Worm (Caenorhabditis elegans) whole organism, L2 larva: ENCODE results near the gene Y65A5A.1.

ENCODE experiments used
- R02D3.7 ChIP-seq: fragments of 150-350 bp; optimal IDR thresholded peaks from 2 replicates; lab custom pipeline; 2014; ENCODE audit warnings: missing biosample characterization, missing genetic modification characterization
- Y55F3AM.14 ChIP-seq: fragments of 200-800 bp; sonication (Bioruptor generic); optimal IDR thresholded peaks from 2 replicates; lab custom pipeline; 2018; ENCODE audit warnings: mild to moderate bottlenecking, missing genetic modification characterization, missing compliant biosample characterization
- ZK546.5 ChIP-seq: sonication (generic microtip); optimal IDR thresholded peaks from 2 replicates; lab custom pipeline; 2017; ENCODE audit warnings: missing biosample characterization, missing genetic modification characterization
- alr-1 ChIP-seq: fragments of 150-350 bp; optimal IDR thresholded peaks from 2 replicates; lab custom pipeline; 2014; ENCODE audit warnings: missing biosample characterization, missing genetic modification characterization
- aly-2 ChIP-seq: fragments of 150-350 bp; optimal IDR thresholded peaks from 2 replicates; lab custom pipeline; 2014; ENCODE audit warnings: missing biosample characterization, missing genetic modification characterization
- ama-1 ChIP-seq: fragments of 150-350 bp; optimal IDR thresholded peaks from 2 replicates; lab custom pipeline; 2018; ENCODE audit warnings: inconsistent platforms
- blmp-1 ChIP-seq: sonication (generic microtip); optimal IDR thresholded peaks from 2 replicates; lab custom pipeline; 2017; ENCODE audit warnings: missing genetic modification characterization, mild to moderate bottlenecking, missing compliant biosample characterization, antibody characterized with exemption, moderate library complexity; ENCODE audit not compliant: insufficient read depth
- ceh-16 ChIP-seq: fragments of 150-350 bp; optimal IDR thresholded peaks from 2 replicates; lab custom pipeline; 2014; ENCODE audit warnings: missing biosample characterization, missing genetic modification characterization
- ceh-82 ChIP-seq: fragments of 150-350 bp; optimal IDR thresholded peaks from 2 replicates; lab custom pipeline; 2014; ENCODE audit warnings: missing biosample characterization, missing genetic modification characterization
- crh-2 ChIP-seq: sonication (generic microtip); optimal IDR thresholded peaks from 2 replicates; lab custom pipeline; 2017; ENCODE audit warnings: missing biosample characterization, missing genetic modification characterization
- dmd-4 ChIP-seq: sonication (generic microtip); optimal IDR thresholded peaks from 2 replicates; lab custom pipeline; 2017; ENCODE audit warnings: missing biosample characterization, missing genetic modification characterization
- egl-27 ChIP-seq: sonication (generic microtip); optimal IDR thresholded peaks from 3 replicates; lab custom pipeline; 2017; ENCODE audit warnings: missing biosample characterization, missing genetic modification reagents, missing genetic modification characterization
- elt-1 ChIP-seq: fragments of 150-350 bp; optimal IDR thresholded peaks from 2 replicates; lab custom pipeline; 2014; ENCODE audit warnings: missing biosample characterization, missing genetic modification characterization
- elt-3 ChIP-seq: sonication (generic microtip); optimal IDR thresholded peaks from 2 replicates; lab custom pipeline; 2017; ENCODE audit warnings: missing biosample characterization, missing genetic modification characterization
- gmeb-1 ChIP-seq: fragments of 150-350 bp; optimal IDR thresholded peaks from 2 replicates; lab custom pipeline; 2014; ENCODE audit warnings: missing biosample characterization, missing genetic modification characterization
- lin-11 ChIP-seq: fragments of 150-350 bp; sonication (generic microtip); optimal IDR thresholded peaks from 2 replicates; lab custom pipeline; 2014; ENCODE audit warnings: missing biosample characterization, missing genetic modification characterization, inconsistent platforms, mixed read lengths
- lin-13 ChIP-seq: fragments of 150-350 bp; optimal IDR thresholded peaks from 2 replicates; lab custom pipeline; 2014; ENCODE audit warnings: missing biosample characterization, missing genetic modification reagents, missing genetic modification characterization
- lin-39 ChIP-seq: fragments of 150-350 bp; optimal IDR thresholded peaks from 2 replicates; lab custom pipeline; 2014; ENCODE audit warnings: missing biosample characterization, missing genetic modification reagents, missing genetic modification characterization
- lsy-2 ChIP-seq, 2 experiments: fragments of 150-350 bp in 1 of 2; sonication (generic microtip) in 1 of 2; optimal IDR thresholded peaks; 2 replicates each; lab custom pipeline; 2014 to 2017; ENCODE audit warnings: missing biosample characterization in 2 of 2, missing genetic modification characterization in 2 of 2
- mab-5 ChIP-seq: fragments of 150-350 bp; optimal IDR thresholded peaks from 2 replicates; lab custom pipeline; 2014; ENCODE audit warnings: missing biosample characterization, missing genetic modification characterization
- mbf-1 ChIP-seq: sonication (generic microtip); optimal IDR thresholded peaks from 2 replicates; lab custom pipeline; 2017; ENCODE audit warnings: missing biosample characterization, missing genetic modification characterization
- mdl-1 ChIP-seq, 2 experiments: fragments of 150-350 bp in 1 of 2; sonication (generic microtip) in 1 of 2; optimal IDR thresholded peaks; 2 replicates each; lab custom pipeline; 2017; ENCODE audit warnings: missing biosample characterization in 2 of 2, missing genetic modification characterization in 2 of 2
- nhr-11 ChIP-seq: fragments of 150-350 bp; optimal IDR thresholded peaks from 2 replicates; lab custom pipeline; 2014; ENCODE audit warnings: missing biosample characterization, missing genetic modification characterization
- nhr-12 ChIP-seq: fragments of 150-350 bp; optimal IDR thresholded peaks from 2 replicates; lab custom pipeline; 2014; ENCODE audit warnings: missing biosample characterization, missing genetic modification characterization
- nhr-129 ChIP-seq: fragments of 150-350 bp; optimal IDR thresholded peaks from 2 replicates; lab custom pipeline; 2014; ENCODE audit warnings: missing biosample characterization, missing genetic modification characterization
- nhr-23 ChIP-seq: fragments of 150-350 bp; optimal IDR thresholded peaks from 2 replicates; lab custom pipeline; 2014; ENCODE audit warnings: missing biosample characterization, missing genetic modification reagents, missing genetic modification characterization
- nhr-237 ChIP-seq: fragments of 150-350 bp; optimal IDR thresholded peaks from 2 replicates; lab custom pipeline; 2014; ENCODE audit warnings: missing biosample characterization, missing genetic modification characterization
- nhr-6 ChIP-seq: fragments of 150-350 bp; optimal IDR thresholded peaks from 2 replicates; lab custom pipeline; 2014; ENCODE audit warnings: missing biosample characterization, missing genetic modification characterization
- nhr-77 ChIP-seq: fragments of 150-350 bp; optimal IDR thresholded peaks from 2 replicates; lab custom pipeline; 2014; ENCODE audit warnings: missing biosample characterization, missing genetic modification characterization
- peb-1 ChIP-seq: fragments of 150-350 bp; optimal IDR thresholded peaks from 2 replicates; lab custom pipeline; 2014; ENCODE audit warnings: missing biosample characterization, missing genetic modification characterization
- skn-1 ChIP-seq: sonication (generic microtip); optimal IDR thresholded peaks from 2 replicates; lab custom pipeline; 2017; ENCODE audit warnings: missing biosample characterization, missing genetic modification characterization
- sma-9 ChIP-seq, 2 experiments: fragments of 150-350 bp in 1 of 2; sonication (generic microtip) in 1 of 2; optimal IDR thresholded peaks; 2 replicates each; lab custom pipeline; 2014 to 2016; ENCODE audit warnings: missing genetic modification characterization in 2 of 2, mild to moderate bottlenecking in 1 of 2, missing biosample characterization in 1 of 2, missing compliant biosample characterization in 1 of 2, missing genetic modification reagents in 1 of 2, moderate library complexity in 1 of 2
- snpc-4 ChIP-seq: fragments of 150-350 bp; optimal IDR thresholded peaks from 2 replicates; lab custom pipeline; 2014; ENCODE audit warnings: missing biosample characterization, missing genetic modification characterization
- unc-39 ChIP-seq: fragments of 150-350 bp; optimal IDR thresholded peaks from 2 replicates; lab custom pipeline; 2014; ENCODE audit warnings: missing biosample characterization, missing genetic modification characterization
- unc-55 ChIP-seq: fragments of 150-350 bp; sonication (generic microtip); optimal IDR thresholded peaks from 3 replicates; lab custom pipeline; 2014; ENCODE audit warnings: missing biosample characterization, missing genetic modification reagents, missing genetic modification characterization
- unc-62 ChIP-seq: fragments of 150-350 bp; optimal IDR thresholded peaks from 2 replicates; lab custom pipeline; 2014; ENCODE audit warnings: missing biosample characterization, missing genetic modification reagents, missing genetic modification characterization
- zag-1 ChIP-seq: fragments of 150-350 bp; optimal IDR thresholded peaks from 2 replicates; lab custom pipeline; 2014; ENCODE audit warnings: missing biosample characterization, missing genetic modification characterization
- ztf-1 ChIP-seq: fragments of 200-800 bp; sonication (Bioruptor generic); conservative IDR thresholded peaks from 2 replicates; pipeline ENCODE4 v1.3.6; 2022; ENCODE audit warnings: missing genetic modification characterization, missing compliant biosample characterization
- ztf-4 ChIP-seq: fragments of 150-350 bp; optimal IDR thresholded peaks from 2 replicates; lab custom pipeline; 2014; ENCODE audit warnings: missing biosample characterization, missing genetic modification characterization

The Y65A5A.1 gene

ce11 chrIV:16411713-16412112 lies 12.1 kb upstream of the Y65A5A.1 start, which contains the start of gene Y65A5A.2:
Y65A5A.2 (plus strand) TSS chrIV:16412020.
- no peak for TF ChIP-seq elt-3
- TF ChIP-seq R02D3.7 = no peak
- TF ChIP-seq ceh-16 (tag; lab: Kevin White, UChicago) = no peak

DNA sequence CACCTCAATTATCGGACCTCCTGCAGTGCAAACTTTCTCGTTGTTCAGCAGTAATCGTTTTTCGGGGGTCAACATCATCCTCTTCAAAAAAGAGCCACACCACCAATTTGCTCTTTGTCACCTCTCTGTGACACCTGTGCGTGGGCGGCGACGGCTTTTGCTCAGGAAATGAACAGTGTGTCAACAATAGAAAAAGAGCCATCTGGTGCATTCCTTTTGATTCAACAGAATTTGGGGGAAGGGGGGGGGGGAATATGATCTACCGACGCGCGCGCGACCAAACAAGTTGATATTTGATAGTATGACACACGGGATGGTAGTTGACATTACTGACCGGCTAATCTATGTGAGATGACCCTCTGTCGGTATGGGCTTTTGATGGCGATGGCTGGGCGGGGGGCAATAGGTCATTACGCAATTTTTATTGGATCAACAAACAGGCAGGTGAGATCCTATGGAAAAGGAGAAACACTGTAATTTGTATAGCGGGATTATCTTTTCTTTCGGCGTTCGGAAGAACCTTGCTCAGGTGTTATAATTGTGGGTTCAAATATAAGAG lies 10.5 kb upstream of the Y65A5A.1 start:
- TF ChIP-seq lin-13 (GFP tag; lab: Kevin White, UChicago) = no peak
- TF ChIP-seq mab-5 = no peak
- TF ChIP-seq nhr-12 (tag; lab: Kevin White, UChicago) = no peak
- no peak for TF ChIP-seq Y55F3AM.14 (GFP tag; lab: Kevin White, UChicago)
- TF ChIP-seq skn-1 (tag; lab: Kevin White, UChicago) = no peak
- TF ChIP-seq blmp-1 (tag; lab: Kevin White, UChicago) = no peak
- TF ChIP-seq dmd-4 (tag; lab: Kevin White, UChicago) = no peak
- TF ChIP-seq zag-1 (tag; lab: Kevin White, UChicago) = no peak
- TF ChIP-seq ztf-1 (GFP tag; lab: Robert Waterston, UW) = no peak
- TF ChIP-seq nhr-11 (tag; lab: Kevin White, UChicago) = no peak
- no peak for TF ChIP-seq ama-1 (lab: Kevin White, UChicago)
- TF ChIP-seq lsy-2 (tag; optimal IDR thresholded peaks at IDR 0.05; lab: Kevin White, UChicago) = no peak
- no peak for TF ChIP-seq ceh-82 (tag; lab: Kevin White, UChicago)
- TF ChIP-seq ZK546.5 (tag; lab: Kevin White, UChicago) = no peak

DNA sequence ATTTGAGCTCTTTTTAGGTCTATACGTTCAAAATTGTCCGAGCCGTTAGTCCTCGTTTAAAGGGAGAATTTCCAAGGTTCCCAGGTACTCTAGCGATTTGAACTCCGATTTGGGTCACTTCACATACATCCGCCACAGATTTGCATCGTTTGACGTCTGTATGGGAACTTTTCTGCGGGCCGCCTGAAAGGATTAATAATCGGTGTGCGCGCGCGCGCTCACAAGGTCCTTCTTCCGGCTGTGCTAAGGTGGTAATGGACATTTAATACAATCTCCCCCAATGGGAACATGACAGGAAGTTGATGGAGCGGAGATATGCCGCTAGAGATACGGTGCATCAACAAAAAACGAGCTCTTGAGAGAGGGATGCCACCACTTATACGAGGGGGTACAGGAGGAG lies 8.2 kb upstream of the Y65A5A.1 start:
- TF ChIP-seq unc-62 (no peak), blmp-1 (tag; lab: Kevin White, UChicago) (no peak)
- TF ChIP-seq, all 48 proteins: peak for 0

DNA sequence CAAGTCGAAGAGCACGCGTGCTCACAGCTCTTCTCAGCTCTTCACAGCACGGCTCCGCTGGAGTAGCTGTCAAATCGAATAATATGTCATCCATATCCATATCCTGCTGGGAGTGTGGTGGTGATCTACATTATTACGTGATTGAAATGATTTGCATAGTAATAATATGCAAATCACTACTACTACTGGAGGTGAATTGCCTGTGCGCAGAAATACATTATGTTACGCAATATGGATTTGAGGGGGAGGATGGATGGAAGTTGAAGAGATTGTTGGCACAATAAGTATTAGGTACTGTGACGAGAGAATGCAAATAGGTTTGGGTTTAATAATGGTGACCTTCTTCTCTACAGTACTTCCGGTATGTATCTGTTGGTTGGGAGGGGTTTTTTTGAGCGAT lies 3.7 kb upstream of the Y65A5A.1 start:
- TF ChIP-seq ama-1 (lab: Kevin White, UChicago) = no peak
- TF ChIP-seq mab-5 = no peak
- no peak for TF ChIP-seq unc-62
- no peak for TF ChIP-seq sma-9 (GFP tag; optimal IDR thresholded peaks at IDR 0.05; lab: Kevin White, UChicago)
- TF ChIP-seq sma-9 (tag; optimal IDR thresholded peaks at IDR 0.05; lab: Kevin White, UChicago) = no peak
- TF ChIP-seq nhr-23 (tag; lab: Kevin White, UChicago) = no peak
- no peak for TF ChIP-seq lin-11 (tag; lab: Kevin White, UChicago)
- no peak for TF ChIP-seq unc-55 (GFP tag; lab: Kevin White, UChicago)
- TF ChIP-seq alr-1 (tag; lab: Kevin White, UChicago) = no peak
- no peak for TF ChIP-seq R02D3.7
- TF ChIP-seq dmd-4 (tag; lab: Kevin White, UChicago) = no peak
- TF ChIP-seq unc-39 = no peak
- TF ChIP-seq nhr-12 (tag; lab: Kevin White, UChicago) = no peak
- no peak for TF ChIP-seq nhr-237 (tag; lab: Kevin White, UChicago)

DNA sequence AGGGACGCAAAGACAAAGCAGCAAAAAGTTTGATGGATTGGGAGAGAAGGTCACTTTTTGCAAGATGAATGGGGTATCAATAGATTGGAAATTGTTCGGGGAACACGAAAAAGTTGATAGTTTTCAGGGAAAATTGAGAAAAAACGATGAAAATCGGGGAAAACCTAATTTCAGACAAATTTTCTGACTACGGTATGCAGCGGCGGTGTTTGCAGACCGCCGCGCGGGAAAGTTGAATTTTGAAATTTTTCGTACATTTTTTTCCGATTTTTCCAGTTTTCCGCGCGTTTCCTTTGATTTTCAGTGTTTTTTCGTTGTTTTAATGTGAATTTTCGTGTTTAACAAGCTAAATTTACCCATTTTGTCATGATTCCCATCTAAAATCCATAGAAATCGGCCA lies 1.8 kb upstream of the Y65A5A.1 start:
- TF ChIP-seq lin-11 (tag; lab: Kevin White, UChicago) (no peak), nhr-12 (tag; lab: Kevin White, UChicago) (no peak), dmd-4 (tag; lab: Kevin White, UChicago) (no peak)

DNA sequence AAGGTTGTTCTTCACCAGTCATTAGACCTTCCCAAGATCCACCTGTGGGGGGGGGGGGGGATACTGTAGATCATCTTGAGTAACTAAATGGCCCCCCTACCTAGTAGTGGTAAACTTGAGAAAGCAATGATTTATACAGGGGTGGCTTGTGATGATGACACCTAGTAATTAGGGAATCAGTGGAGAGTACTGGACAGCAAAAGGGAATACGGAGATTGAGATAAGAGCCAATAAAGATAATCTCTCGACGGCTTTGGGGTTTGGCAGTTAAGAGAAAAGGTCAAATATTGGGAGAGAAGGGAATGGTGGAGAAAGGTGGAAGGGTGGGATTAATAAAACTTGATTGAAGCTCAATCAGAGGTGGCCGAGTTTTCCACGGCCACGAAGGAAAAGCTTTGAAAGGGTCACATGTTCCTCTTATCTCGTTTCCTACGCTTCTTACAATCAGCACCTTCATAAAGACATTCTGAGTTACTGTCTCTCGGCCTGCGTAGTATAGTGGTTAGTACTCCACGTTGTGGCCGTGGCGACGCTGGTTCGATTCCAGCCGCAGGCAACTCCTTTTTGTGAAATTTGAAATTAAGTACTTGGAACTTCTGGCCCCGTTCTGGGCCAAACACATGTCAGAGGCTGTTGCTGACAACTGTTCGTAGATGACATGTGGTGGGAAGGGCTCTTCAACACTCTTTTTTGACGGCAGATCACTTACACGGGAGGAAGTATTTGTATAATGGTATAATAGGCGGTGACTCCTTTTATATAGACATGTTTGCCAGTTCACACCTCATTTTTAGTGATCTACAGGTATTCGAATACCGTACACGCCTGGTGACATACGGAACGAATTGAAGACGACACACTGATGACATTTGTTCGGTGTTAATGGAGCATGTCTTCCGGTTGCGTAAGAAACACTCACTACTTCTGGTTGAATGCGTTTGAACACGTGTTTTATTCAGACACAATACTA lies 1.1 kb upstream of the Y65A5A.1 start:
- TF ChIP-seq mbf-1 (tag; lab: Kevin White, UChicago) = no peak
- no peak for TF ChIP-seq skn-1 (tag; lab: Kevin White, UChicago)
- TF ChIP-seq egl-27 = no peak
- no peak for TF ChIP-seq snpc-4 (tag; lab: Kevin White, UChicago)
- no peak for TF ChIP-seq nhr-6
- no peak for TF ChIP-seq alr-1 (tag; lab: Kevin White, UChicago)
- no peak for TF ChIP-seq nhr-12 (tag; lab: Kevin White, UChicago)
- peak; percentile 9 for TF ChIP-seq nhr-129 (tag; lab: Kevin White, UChicago)
- no peak for TF ChIP-seq nhr-23 (tag; lab: Kevin White, UChicago)
- peak; percentile 96 for TF ChIP-seq ceh-16 (tag; lab: Kevin White, UChicago)
- TF ChIP-seq lin-39 (tag; lab: Kevin White, UChicago) = no peak
- no peak for TF ChIP-seq aly-2 (tag; lab: Kevin White, UChicago)
- no peak for TF ChIP-seq lin-11 (tag; lab: Kevin White, UChicago)
- no peak for TF ChIP-seq peb-1
- no peak for TF ChIP-seq nhr-77
- peak; percentile 26 for TF ChIP-seq gmeb-1 (tag; lab: Kevin White, UChicago)
- no peak for TF ChIP-seq elt-3
- no peak for TF ChIP-seq Y55F3AM.14 (GFP tag; lab: Kevin White, UChicago)
- no peak for TF ChIP-seq ztf-4 (tag; lab: Kevin White, UChicago)
- TF ChIP-seq mdl-1 (tag; optimal IDR thresholded peaks at IDR 0.05; lab: Kevin White, UChicago) = no peak
- TF ChIP-seq unc-62 = no peak
- TF ChIP-seq ama-1 (lab: Kevin White, UChicago) = no peak
- TF ChIP-seq crh-2 = peak; percentile 53
- peak; percentile 47 for TF ChIP-seq elt-1
